Worm (Caenorhabditis elegans): ENCODE results near the gene nhr-275.

DNA sequence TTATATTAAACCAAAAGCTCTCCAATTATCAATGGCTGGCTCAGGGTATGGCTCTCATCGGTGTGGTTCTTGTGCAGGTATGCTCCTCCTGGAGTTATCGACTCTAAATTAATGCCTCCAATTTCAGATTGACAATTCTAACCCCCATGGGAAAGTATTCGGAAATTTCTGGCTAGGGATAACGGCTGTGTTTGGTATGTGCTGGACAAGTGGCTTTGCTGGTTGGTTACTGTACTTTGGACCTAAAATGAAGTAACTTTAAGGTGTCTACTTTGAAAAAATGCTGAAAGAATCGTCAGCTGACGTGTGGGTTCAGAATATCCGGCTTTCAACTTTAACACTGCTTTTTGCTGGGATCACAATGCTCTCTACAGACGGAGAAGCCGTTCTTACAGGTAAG lies 49.9 kb downstream of the nhr-275 start:
- TF ChIP-seq ztf-4 (tag; optimal IDR thresholded peaks at IDR 0.05), result no peak
- no peak for TF ChIP-seq snpc-4 (tag; optimal IDR thresholded peaks at IDR 0.05)
- TF ChIP-seq mdl-1 (tag; optimal IDR thresholded peaks at IDR 0.05), result no peak
